Worm (Caenorhabditis elegans): ENCODE measurements around the gene srw-79.
A peak's percentile ranks its signal among the peaks of the same experiment; 100 is the strongest.

Gene srw-79

DNA sequence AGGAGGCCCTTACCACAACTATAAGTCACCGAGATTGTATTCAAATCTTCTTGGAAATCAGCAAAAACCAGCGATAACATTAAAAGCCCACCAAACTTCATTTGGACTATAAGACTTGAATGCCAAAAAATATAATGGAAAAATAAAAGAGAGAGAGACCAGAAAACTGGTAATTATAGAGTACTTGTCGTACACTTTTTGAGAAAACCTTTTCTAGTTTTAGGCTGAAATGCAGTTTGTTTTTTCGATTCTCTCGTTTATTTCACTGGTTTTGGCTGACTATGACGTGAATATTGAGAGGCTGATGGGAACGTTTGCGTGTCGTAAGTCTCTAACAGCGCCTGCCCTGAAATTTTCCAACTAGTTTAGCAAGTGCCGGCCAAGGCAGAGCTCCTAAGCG lies 16.0 kb upstream of the srw-79 start, which contains the start of the genes irld-64 and irld-63:
Gene irld-64 (minus strand): TSS at position 101 of the 400 bp plus-strand sequence.
Gene irld-63 (plus strand): TSS at position 230 of the 400 bp plus-strand sequence.
- TF ChIP-seq tbx-11 (GFP tag; IDR thresholded peaks at IDR 0.05) (no peak), ets-7 (tag; optimal IDR thresholded peaks at IDR 0.05) (no peak), ceh-36 (tag; optimal IDR thresholded peaks at IDR 0.05) (no peak), B0310.2 (tag; optimal IDR thresholded peaks at IDR 0.05) (no peak), hmbx-1 (tag; optimal IDR thresholded peaks at IDR 0.05) (no peak), tbx-37 (GFP tag; conservative IDR thresholded peaks at IDR 0.05) (no peak), hnd-1 (tag; optimal IDR thresholded peaks at IDR 0.05) (no peak), ceh-13 (GFP tag; optimal IDR thresholded peaks at IDR 0.05) (no peak), F13C5.2 (tag; optimal IDR thresholded peaks at IDR 0.05) (no peak), ama-1 (optimal IDR thresholded peaks at IDR 0.05) (no peak), pes-1 (GFP tag; IDR thresholded peaks at IDR 0.05) (no peak)

- TF ChIP-seq tbx-11 (GFP tag; IDR thresholded peaks at IDR 0.05) (no peak), ama-1 (optimal IDR thresholded peaks at IDR 0.05) (no peak), B0310.2 (tag; optimal IDR thresholded peaks at IDR 0.05) (no peak), hmbx-1 (tag; optimal IDR thresholded peaks at IDR 0.05) (no peak), pes-1 (GFP tag; IDR thresholded peaks at IDR 0.05) (no peak), tra-4 (tag; optimal IDR thresholded peaks at IDR 0.05) (no peak), aly-1 (tag; optimal IDR thresholded peaks at IDR 0.05) (no peak), ets-7 (tag; optimal IDR thresholded peaks at IDR 0.05) (no peak)
These were observed 15.0 kb upstream of the srw-79 start for ce11 chrII:2931564-2931963.

DNA sequence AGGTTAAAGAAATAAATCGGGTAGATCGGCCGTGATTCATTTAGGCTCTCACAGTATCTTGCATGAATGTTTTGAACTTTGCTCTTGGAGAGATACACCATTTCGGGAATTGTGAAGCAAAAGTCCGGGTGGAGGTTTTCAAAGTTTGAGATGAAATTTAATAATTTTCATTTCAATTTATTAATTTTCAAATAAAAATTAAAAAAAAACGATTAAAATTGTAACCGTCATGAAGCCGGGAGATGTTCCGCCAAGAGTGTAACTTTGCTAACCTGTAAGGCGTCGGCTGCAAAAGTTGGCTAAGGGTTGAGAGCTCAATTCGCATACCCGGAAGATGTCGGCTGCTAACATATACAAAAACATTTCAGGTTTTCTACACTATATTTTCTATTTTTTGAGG lies 12.2 kb upstream of the srw-79 start, which contains the start of gene irld-67:
Gene irld-67 (minus strand): TSS at position 101 of the 400 bp plus-strand sequence.
- TF ChIP-seq ama-1 (optimal IDR thresholded peaks at IDR 0.05) (no peak), ceh-36 (tag; optimal IDR thresholded peaks at IDR 0.05) (no peak), tbx-37 (GFP tag; conservative IDR thresholded peaks at IDR 0.05) (no peak), ets-7 (tag; optimal IDR thresholded peaks at IDR 0.05) (no peak), hnd-1 (tag; optimal IDR thresholded peaks at IDR 0.05) (no peak), aly-1 (tag; optimal IDR thresholded peaks at IDR 0.05) (no peak), F13C5.2 (tag; optimal IDR thresholded peaks at IDR 0.05) (no peak), tra-4 (tag; optimal IDR thresholded peaks at IDR 0.05) (no peak), flt-1 (GFP tag; IDR thresholded peaks at IDR 0.05) (no peak), scrt-1 (GFP tag; IDR thresholded peaks at IDR 0.05) (no peak), sea-1 (GFP tag; conservative IDR thresholded peaks at IDR 0.05) (no peak), ceh-13 (GFP tag; optimal IDR thresholded peaks at IDR 0.05) (no peak), hmg-4 (GFP tag; optimal IDR thresholded peaks at IDR 0.05) (no peak), hmbx-1 (tag; optimal IDR thresholded peaks at IDR 0.05) (no peak), B0310.2 (tag; optimal IDR thresholded peaks at IDR 0.05) (no peak)

DNA sequence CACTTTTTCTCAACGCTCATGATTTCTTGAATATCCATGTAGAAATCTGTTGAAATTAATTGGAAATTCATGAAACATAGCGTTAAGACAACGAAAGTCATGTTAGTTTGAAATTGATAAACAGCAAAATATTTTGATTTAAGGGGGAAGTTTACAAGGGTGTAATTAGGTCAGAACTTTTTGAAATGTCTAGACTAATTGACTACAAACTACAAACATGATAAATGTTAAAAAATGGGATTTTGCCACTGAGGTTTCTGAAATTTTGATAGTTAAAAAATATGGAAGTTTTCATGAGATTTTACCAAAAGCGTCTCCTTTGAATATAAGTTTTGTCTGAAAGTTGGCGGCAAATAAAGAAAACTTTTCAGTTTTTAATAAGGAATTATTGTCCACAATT lies 8.7 kb upstream of the srw-79 start, which contains the start of gene irld-65:
Gene irld-65 (minus strand): TSS at position 101 of the 400 bp plus-strand sequence.
- no peak for TF ChIP-seq scrt-1 (GFP tag; IDR thresholded peaks at IDR 0.05)
- TF ChIP-seq F13C5.2 (tag; optimal IDR thresholded peaks at IDR 0.05) = no peak
- no peak for TF ChIP-seq pes-1 (GFP tag; IDR thresholded peaks at IDR 0.05)
- no peak for TF ChIP-seq tbx-11 (GFP tag; IDR thresholded peaks at IDR 0.05)
- no peak for TF ChIP-seq aly-1 (tag; optimal IDR thresholded peaks at IDR 0.05)
- no peak for TF ChIP-seq ets-7 (tag; optimal IDR thresholded peaks at IDR 0.05)
- TF ChIP-seq tra-4 (tag; optimal IDR thresholded peaks at IDR 0.05) = no peak
- TF ChIP-seq hmbx-1 (tag; optimal IDR thresholded peaks at IDR 0.05) = no peak
- no peak for TF ChIP-seq flt-1 (GFP tag; IDR thresholded peaks at IDR 0.05)
- TF ChIP-seq sea-1 (GFP tag; conservative IDR thresholded peaks at IDR 0.05) = no peak
- no peak for TF ChIP-seq ceh-13 (GFP tag; optimal IDR thresholded peaks at IDR 0.05)
- no peak for TF ChIP-seq B0310.2 (tag; optimal IDR thresholded peaks at IDR 0.05)
- TF ChIP-seq tbx-37 (GFP tag; conservative IDR thresholded peaks at IDR 0.05) = no peak
- no peak for TF ChIP-seq hmg-4 (GFP tag; optimal IDR thresholded peaks at IDR 0.05)
- TF ChIP-seq hnd-1 (tag; optimal IDR thresholded peaks at IDR 0.05) = no peak
- no peak for TF ChIP-seq ama-1 (optimal IDR thresholded peaks at IDR 0.05)
- TF ChIP-seq ceh-36 (tag; optimal IDR thresholded peaks at IDR 0.05) = no peak

DNA sequence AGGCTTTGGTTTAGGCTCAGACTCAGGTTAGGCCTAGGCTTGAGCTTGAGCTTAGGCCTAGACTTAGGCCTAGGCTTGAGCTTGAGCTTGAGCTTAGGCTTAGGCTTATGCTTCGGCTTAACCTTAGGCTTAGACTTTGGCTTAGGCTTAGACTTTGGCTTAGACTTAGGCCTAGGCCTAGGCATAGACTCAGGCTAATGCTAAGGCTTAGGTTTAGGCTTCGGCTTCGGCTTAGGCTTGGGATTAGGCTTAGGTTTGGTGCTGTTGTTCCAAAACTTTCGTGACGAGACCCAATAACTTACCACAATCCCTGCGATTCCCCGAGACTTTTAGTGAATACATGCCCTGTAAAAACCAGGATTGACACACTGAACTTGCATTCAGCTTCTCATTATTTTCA lies 6.9 kb upstream of the srw-79 start:
- TF ChIP-seq ceh-36 (tag; optimal IDR thresholded peaks at IDR 0.05) (peak; percentile 52), flt-1 (GFP tag; IDR thresholded peaks at IDR 0.05) (no peak)

DNA sequence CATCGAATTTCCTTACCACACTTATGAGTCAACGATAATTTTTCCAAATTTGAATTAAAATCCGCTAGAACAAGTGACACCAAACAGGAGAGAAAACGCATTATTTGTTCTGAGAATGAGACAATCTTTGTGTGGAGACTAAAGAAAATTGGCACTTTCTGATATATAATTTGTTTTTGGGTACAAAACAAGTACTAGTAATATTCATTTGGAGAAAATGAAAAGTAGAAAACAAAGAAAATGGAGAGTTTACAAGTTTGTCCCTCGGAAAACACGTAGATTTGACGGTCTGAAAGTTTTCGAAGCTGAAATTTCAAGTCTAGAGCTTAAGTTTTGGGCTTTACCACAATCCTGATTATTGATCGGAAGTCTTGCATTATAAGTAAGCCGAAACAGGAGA lies 5.8 kb upstream of the srw-79 start, which contains the start of gene irld-66:
Gene irld-66 (minus strand): TSS at position 101 of the 400 bp plus-strand sequence.
- TF ChIP-seq sea-1 (GFP tag; conservative IDR thresholded peaks at IDR 0.05) (no peak), ceh-36 (tag; optimal IDR thresholded peaks at IDR 0.05) (no peak), ets-7 (tag; optimal IDR thresholded peaks at IDR 0.05) (no peak), F13C5.2 (tag; optimal IDR thresholded peaks at IDR 0.05) (no peak), scrt-1 (GFP tag; IDR thresholded peaks at IDR 0.05) (no peak), B0310.2 (tag; optimal IDR thresholded peaks at IDR 0.05) (no peak), hmg-4 (GFP tag; optimal IDR thresholded peaks at IDR 0.05) (no peak), pes-1 (GFP tag; IDR thresholded peaks at IDR 0.05) (no peak), ama-1 (optimal IDR thresholded peaks at IDR 0.05) (no peak), aly-1 (tag; optimal IDR thresholded peaks at IDR 0.05) (no peak), hnd-1 (tag; optimal IDR thresholded peaks at IDR 0.05) (no peak), flt-1 (GFP tag; IDR thresholded peaks at IDR 0.05) (no peak), tra-4 (tag; optimal IDR thresholded peaks at IDR 0.05) (no peak), tbx-37 (GFP tag; conservative IDR thresholded peaks at IDR 0.05) (no peak), hmbx-1 (tag; optimal IDR thresholded peaks at IDR 0.05) (no peak), tbx-11 (GFP tag; IDR thresholded peaks at IDR 0.05) (no peak), ceh-13 (GFP tag; optimal IDR thresholded peaks at IDR 0.05) (no peak)

DNA sequence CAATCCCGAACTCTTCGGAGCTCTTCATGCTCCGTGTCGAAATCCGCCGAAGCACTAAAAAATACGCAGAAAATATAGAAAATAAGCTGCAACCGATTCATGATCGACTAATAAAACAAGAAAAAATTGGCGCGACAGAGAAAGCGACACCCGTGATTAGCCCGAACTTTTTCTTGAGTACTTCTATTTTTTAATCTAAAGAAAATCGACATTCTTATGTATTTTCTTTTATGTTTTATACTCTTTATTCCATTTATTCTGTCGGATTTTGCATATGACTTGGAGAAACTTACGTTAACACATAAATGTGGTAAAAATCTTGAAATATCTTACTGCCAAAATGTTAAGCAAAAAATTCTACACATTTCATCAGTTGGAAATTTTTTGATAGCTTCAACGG lies 2.6 kb upstream of the srw-79 start, which contains the start of the genes irld-50 and irld-49:
Gene irld-50 (minus strand): TSS at position 101 of the 400 bp plus-strand sequence.
Gene irld-49 (plus strand): TSS at position 211 of the 400 bp plus-strand sequence.
- TF ChIP-seq flt-1 (GFP tag; IDR thresholded peaks at IDR 0.05) (no peak), F13C5.2 (tag; optimal IDR thresholded peaks at IDR 0.05) (no peak), hmbx-1 (tag; optimal IDR thresholded peaks at IDR 0.05) (no peak), ama-1 (optimal IDR thresholded peaks at IDR 0.05) (no peak), pes-1 (GFP tag; IDR thresholded peaks at IDR 0.05) (no peak), ets-7 (tag; optimal IDR thresholded peaks at IDR 0.05) (no peak), tbx-11 (GFP tag; IDR thresholded peaks at IDR 0.05) (no peak), sea-1 (GFP tag; conservative IDR thresholded peaks at IDR 0.05) (no peak), aly-1 (tag; optimal IDR thresholded peaks at IDR 0.05) (no peak), hnd-1 (tag; optimal IDR thresholded peaks at IDR 0.05) (no peak), scrt-1 (GFP tag; IDR thresholded peaks at IDR 0.05) (no peak)

Measured in whole organism, early embryonic.